Fruit fly (Drosophila melanogaster) whole organism, embryonic: ENCODE results near the gene CG7579.

Source experiments
- Abd-B ChIP-seq: fragments of 200-800 bp; sonication (Bioruptor generic); optimal IDR thresholded peaks from 2 replicates; lab custom pipeline; 2018; ENCODE audit warnings: missing biosample characterization, mild to moderate bottlenecking, missing genetic modification characterization, moderate library complexity
- Adf1 ChIP-seq: fragments of 200-800 bp; sonication (Bioruptor generic); IDR thresholded peaks from 2 replicates; pipeline ENCODE4 v1.3.6; 2022; ENCODE audit warnings: missing biosample characterization, missing genetic modification characterization
- BtbVII ChIP-seq: fragments of 200-800 bp; sonication (Bioruptor generic); optimal IDR thresholded peaks from 3 replicates; lab custom pipeline; 2017; ENCODE audit warnings: missing biosample characterization, mild to moderate bottlenecking, missing genetic modification characterization
- C15 ChIP-seq: fragments of 200-800 bp; sonication (Bioruptor generic); IDR thresholded peaks from 3 replicates; pipeline ENCODE4 v1.3.6; 2022; ENCODE audit warnings: missing biosample characterization, missing genetic modification characterization
- CG12769 ChIP-seq: fragments of 200-800 bp; sonication (Bioruptor generic); optimal IDR thresholded peaks from 2 replicates; lab custom pipeline; 2019; ENCODE audit warnings: missing biosample characterization, mild to moderate bottlenecking, missing genetic modification characterization, moderate library complexity
- CG13424 ChIP-seq: fragments of 200-800 bp; sonication (Bioruptor generic); optimal IDR thresholded peaks from 2 replicates; lab custom pipeline; 2019; ENCODE audit warnings: missing biosample characterization, mild to moderate bottlenecking, missing genetic modification characterization, moderate library complexity
- CG17361 ChIP-seq: fragments of 200-800 bp; sonication (Bioruptor generic); IDR thresholded peaks from 3 replicates; pipeline ENCODE4 v1.3.6; 2022; ENCODE audit warnings: missing biosample characterization, missing genetic modification characterization
- CG2129 ChIP-seq: fragments of 200-800 bp; sonication (Bioruptor generic); IDR thresholded peaks from 2 replicates; pipeline ENCODE4 v1.3.6; 2022; ENCODE audit warnings: missing biosample characterization, missing genetic modification characterization; ENCODE audit not compliant: partially characterized antibody
- CG31365 ChIP-seq: fragments of 200-800 bp; sonication (Bioruptor generic); optimal IDR thresholded peaks from 2 replicates; lab custom pipeline; 2018; ENCODE audit warnings: missing biosample characterization, mild to moderate bottlenecking, missing genetic modification characterization
- CG4282 ChIP-seq: fragments of 200-800 bp; sonication (Bioruptor generic); optimal IDR thresholded peaks from 2 replicates; lab custom pipeline; 2016; ENCODE audit warnings: missing biosample characterization, missing genetic modification characterization
- CG43689 ChIP-seq: fragments of 200-800 bp; sonication (Bioruptor generic); IDR thresholded peaks from 2 replicates; pipeline ENCODE4 v1.3.6; 2022; ENCODE audit warnings: missing biosample characterization, missing genetic modification characterization
- CG4424 ChIP-seq: fragments of 200-800 bp; sonication (Bioruptor generic); optimal IDR thresholded peaks from 3 replicates; lab custom pipeline; 2016; ENCODE audit warnings: missing biosample characterization, missing genetic modification characterization
- CG4707 ChIP-seq: fragments of 200-800 bp; sonication (Bioruptor generic); optimal IDR thresholded peaks from 2 replicates; lab custom pipeline; 2018; ENCODE audit warnings: missing biosample characterization, mild to moderate bottlenecking, missing genetic modification characterization, moderate library complexity
- CG6765 ChIP-seq: fragments of 200-800 bp; sonication (Bioruptor generic); optimal IDR thresholded peaks from 3 replicates; lab custom pipeline; 2017; ENCODE audit warnings: missing biosample characterization, mild to moderate bottlenecking, missing genetic modification characterization
- CG8290 ChIP-seq, 3 experiments: fragments of 200-800 bp; sonication (Bioruptor generic); optimal IDR thresholded peaks; 2 replicates each; lab custom pipeline; 2016 to 2019; ENCODE audit warnings: missing biosample characterization in 3 of 3, missing genetic modification characterization in 3 of 3, mild to moderate bottlenecking in 2 of 3, moderate library complexity in 1 of 3
- CG8924 ChIP-seq: fragments of 200-800 bp; optimal IDR thresholded peaks from 3 replicates; lab custom pipeline; 2019; ENCODE audit warnings: missing biosample characterization, mild to moderate bottlenecking, missing genetic modification characterization, moderate library complexity
- CG9437 ChIP-seq: fragments of 200-800 bp; sonication (Bioruptor generic); optimal IDR thresholded peaks from 2 replicates; lab custom pipeline; 2018; ENCODE audit warnings: missing biosample characterization, mild to moderate bottlenecking, missing genetic modification characterization
- E2f2 ChIP-seq: fragments of 200-800 bp; sonication (Bioruptor generic); IDR thresholded peaks from 2 replicates; pipeline ENCODE4 v1.3.6; 2022; ENCODE audit warnings: missing biosample characterization, missing genetic modification characterization
- H15 ChIP-seq: fragments of 200-800 bp; sonication (Bioruptor generic); IDR thresholded peaks from 3 replicates; pipeline ENCODE4 v1.3.6; 2022; ENCODE audit warnings: missing biosample characterization, missing genetic modification characterization
- Hmx ChIP-seq: fragments of 200-800 bp; sonication (Bioruptor generic); optimal IDR thresholded peaks from 2 replicates; lab custom pipeline; 2016; ENCODE audit warnings: missing biosample characterization, missing genetic modification characterization
- Lim3 ChIP-seq: fragments of 200-800 bp; sonication (Bioruptor generic); IDR thresholded peaks from 2 replicates; pipeline ENCODE4 v1.3.6; 2022; ENCODE audit warnings: missing biosample characterization, missing genetic modification characterization
- Mad ChIP-seq: fragments of 200-800 bp; sonication (Bioruptor generic); optimal IDR thresholded peaks from 2 replicates; lab custom pipeline; 2016; ENCODE audit warnings: missing biosample characterization, missing genetic modification characterization
- Med ChIP-seq: fragments of 200-800 bp; sonication (Bioruptor generic); peaks from one replicate; lab custom pipeline; 2016; ENCODE audit warnings: missing biosample characterization, missing genetic modification characterization, mild to moderate bottlenecking, inconsistent platforms, moderate library complexity
- PHDP ChIP-seq: fragments of 200-800 bp; sonication (Bioruptor generic); optimal IDR thresholded peaks from 3 replicates; lab custom pipeline; 2018; ENCODE audit warnings: missing biosample characterization, mild to moderate bottlenecking, missing genetic modification characterization, moderate library complexity
- Poxn ChIP-seq: fragments of 200-800 bp; sonication (Bioruptor generic); IDR thresholded peaks from 2 replicates; pipeline ENCODE4 v1.3.6; 2022; ENCODE audit warnings: missing biosample characterization, missing genetic modification characterization
- Rfx ChIP-seq: fragments of 200-800 bp; sonication (Bioruptor generic); IDR thresholded peaks from 2 replicates; pipeline ENCODE4 v1.3.6; 2022; ENCODE audit warnings: missing biosample characterization, missing genetic modification characterization
- TFAM ChIP-seq: fragments of 200-800 bp; sonication (Bioruptor generic); optimal IDR thresholded peaks from 2 replicates; lab custom pipeline; 2017; ENCODE audit warnings: missing biosample characterization, missing genetic modification characterization, inconsistent platforms
- Taf1 ChIP-seq: fragments of 200-800 bp; sonication (Bioruptor generic); IDR thresholded peaks from 2 replicates; pipeline ENCODE4 v1.3.6; 2022; ENCODE audit warnings: missing biosample characterization, missing genetic modification characterization
- abd-A ChIP-seq: fragments of 200-800 bp; sonication (Bioruptor generic); optimal IDR thresholded peaks from 3 replicates; lab custom pipeline; 2019; ENCODE audit warnings: missing biosample characterization, mild to moderate bottlenecking, missing genetic modification characterization, moderate library complexity
- al ChIP-seq: fragments of 200-800 bp; sonication (Bioruptor generic); IDR thresholded peaks from 2 replicates; pipeline ENCODE4 v1.3.6; 2022; ENCODE audit warnings: missing biosample characterization, missing genetic modification characterization
- bbx ChIP-seq: fragments of 200-800 bp; sonication (Bioruptor generic); IDR thresholded peaks from 2 replicates; pipeline ENCODE4 v1.3.6; 2022; ENCODE audit warnings: missing biosample characterization, missing genetic modification characterization; ENCODE audit not compliant: partially characterized antibody
- btn ChIP-seq: fragments of 200-800 bp; sonication (Bioruptor generic); optimal IDR thresholded peaks from 2 replicates; lab custom pipeline; 2016; ENCODE audit warnings: missing biosample characterization, missing genetic modification characterization
- chn ChIP-seq: fragments of 200-800 bp; sonication (Bioruptor generic); optimal IDR thresholded peaks from 2 replicates; lab custom pipeline; 2016; ENCODE audit warnings: missing biosample characterization, missing genetic modification characterization
- emc ChIP-seq: fragments of 200-800 bp; sonication (Bioruptor generic); optimal IDR thresholded peaks from 2 replicates; lab custom pipeline; 2016; ENCODE audit warnings: missing biosample characterization, missing genetic modification characterization
- fd102C ChIP-seq: fragments of 200-800 bp; sonication (Bioruptor generic); optimal IDR thresholded peaks from 2 replicates; lab custom pipeline; 2018; ENCODE audit warnings: missing biosample characterization, mild to moderate bottlenecking, missing genetic modification characterization, moderate library complexity
- gt ChIP-seq: fragments of 200-800 bp; sonication (Bioruptor generic); IDR thresholded peaks from 2 replicates; pipeline ENCODE4 v1.3.6; 2022; ENCODE audit warnings: missing biosample characterization, missing genetic modification characterization
- her ChIP-seq: fragments of 200-800 bp; sonication (Bioruptor generic); optimal IDR thresholded peaks from 2 replicates; lab custom pipeline; 2016; ENCODE audit warnings: missing biosample characterization, missing genetic modification characterization
- inv ChIP-seq: fragments of 200-800 bp; sonication (Bioruptor generic); IDR thresholded peaks from 2 replicates; pipeline ENCODE4 v1.3.6; 2022; ENCODE audit warnings: missing biosample characterization, missing genetic modification characterization; ENCODE audit not compliant: partially characterized antibody
- kay ChIP-seq: fragments of 200-800 bp; sonication (Bioruptor generic); optimal IDR thresholded peaks from 2 replicates; lab custom pipeline; 2016; ENCODE audit warnings: missing biosample characterization, missing genetic modification characterization
- lbe ChIP-seq: fragments of 200-800 bp; sonication (Bioruptor generic); optimal IDR thresholded peaks from 2 replicates; lab custom pipeline; 2016; ENCODE audit warnings: missing biosample characterization, mild to moderate bottlenecking, missing genetic modification characterization
- nmo ChIP-seq: fragments of 200-800 bp; sonication (Bioruptor generic); optimal IDR thresholded peaks from 2 replicates; lab custom pipeline; 2018; ENCODE audit warnings: missing biosample characterization, mild to moderate bottlenecking, missing genetic modification characterization, moderate library complexity
- nom ChIP-seq: fragments of 200-800 bp; sonication (Bioruptor generic); optimal IDR thresholded peaks from 2 replicates; lab custom pipeline; 2017; ENCODE audit warnings: missing biosample characterization, missing genetic modification characterization, mild to moderate bottlenecking, moderate library complexity, missing genetic modification reagents
- pb ChIP-seq: fragments of 200-800 bp; sonication (Bioruptor generic); optimal IDR thresholded peaks from 3 replicates; lab custom pipeline; 2016; ENCODE audit warnings: missing biosample characterization, missing genetic modification characterization
- salm ChIP-seq: fragments of 200-800 bp; sonication (Bioruptor generic); optimal IDR thresholded peaks from 2 replicates; lab custom pipeline; 2018; ENCODE audit warnings: missing biosample characterization, mild to moderate bottlenecking, missing genetic modification characterization
- schlank ChIP-seq: fragments of 200-800 bp; sonication (Bioruptor generic); optimal IDR thresholded peaks from 2 replicates; lab custom pipeline; 2018; ENCODE audit warnings: missing biosample characterization, mild to moderate bottlenecking, missing genetic modification characterization
- sisA ChIP-seq: fragments of 200-800 bp; sonication (Bioruptor generic); IDR thresholded peaks from 2 replicates; pipeline ENCODE4 v1.3.6; 2022; ENCODE audit warnings: missing biosample characterization, missing genetic modification characterization
- sob ChIP-seq: fragments of 200-800 bp; sonication (Bioruptor generic); IDR thresholded peaks from 2 replicates; pipeline ENCODE4 v1.3.6; 2022; ENCODE audit warnings: missing biosample characterization, missing genetic modification characterization
- usp ChIP-seq: fragments of >200 bp; optimal IDR thresholded peaks from 2 replicates; lab custom pipeline; 2017; ENCODE audit warnings: missing biosample characterization, missing genetic modification characterization
- yki ChIP-seq: fragments of >200 bp; optimal IDR thresholded peaks from 3 replicates; lab custom pipeline; 2018
- z ChIP-seq: fragments of 200-800 bp; sonication (Bioruptor generic); IDR thresholded peaks from 3 replicates; pipeline ENCODE4 v1.3.6; 2022; ENCODE audit warnings: missing biosample characterization, missing genetic modification characterization
- zfh1 ChIP-seq: fragments of 200-800 bp; sonication (Bioruptor generic); IDR thresholded peaks from 3 replicates; pipeline ENCODE4 v1.3.6; 2022; ENCODE audit warnings: missing biosample characterization, missing genetic modification characterization

CG7579 gene

DNA sequence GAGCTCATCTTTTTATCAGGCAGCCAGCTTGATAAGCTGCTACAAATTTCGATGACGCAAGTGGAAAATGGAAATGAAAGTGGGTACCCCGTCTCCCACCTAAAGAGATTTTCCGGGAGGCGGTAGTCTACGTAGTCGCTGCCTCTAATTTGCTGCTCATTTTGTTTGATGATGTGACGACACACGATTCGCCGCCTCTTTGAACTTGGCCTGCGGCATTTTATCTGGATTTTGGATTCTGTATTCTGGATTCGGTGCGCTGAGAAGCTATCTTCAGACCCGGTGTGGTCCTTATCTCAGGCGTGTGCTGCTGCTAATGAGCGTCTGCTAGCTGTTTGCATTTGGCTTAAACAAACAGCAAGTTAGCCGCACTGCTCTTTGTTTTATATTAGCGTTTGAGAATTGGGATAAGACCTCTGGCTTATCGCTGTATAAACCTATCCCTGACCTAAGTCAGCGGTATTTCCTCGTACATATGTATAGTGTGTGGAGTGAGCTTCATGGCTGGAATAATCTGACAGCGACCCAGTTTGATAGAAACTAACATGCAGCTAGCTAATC is 30.8 kb upstream of the CG7579 start (continued):
- TF ChIP-seq Abd-B (GFP tag; lab: Kevin White, UChicago) (no peak), H15 (GFP tag; lab: Robert Waterston, UW) (no peak), CG13424 (tag; lab: Kevin White, UChicago) (peak; percentile 41), CG6765 (GFP tag; lab: Kevin White, UChicago) (no peak), emc (GFP tag; lab: Kevin White, UChicago) (no peak), Med (GFP tag; lab: Kevin White, UChicago) (peak; percentile 91), CG2129 (GFP tag; lab: Robert Waterston, UW) (no peak), CG31365 (peak; percentile 14), usp (GFP tag; lab: Kevin White, UChicago) (no peak), CG8924 (tag; lab: Kevin White, UChicago) (peak; percentile 52), yki (lab: Kevin White, UChicago) (no peak), nom (GFP tag; lab: Kevin White, UChicago) (no peak), al (no peak), CG9437 (GFP tag; lab: Kevin White, UChicago) (no peak), schlank (tag; lab: Kevin White, UChicago) (peak; percentile 57), CG4424 (GFP tag; lab: Kevin White, UChicago) (no peak), zfh1 (GFP tag; lab: Robert Waterston, UW) (peak; percentile 68), CG8290 (GFP tag; optimal IDR thresholded peaks at IDR 0.05; lab: Kevin White, UChicago) (peak; percentile 56), CG8290 (tag; optimal IDR thresholded peaks at IDR 0.05; lab: Kevin White, UChicago) (peak in 1 of 2 experiments; percentile 65), CG4282 (GFP tag; lab: Kevin White, UChicago) (peak; percentile 0), PHDP (tag; lab: Kevin White, UChicago) (peak; percentile 68), Mad (GFP tag; lab: Kevin White, UChicago) (peak; percentile 39), pb (GFP tag; lab: Kevin White, UChicago) (peak; percentile 48), gt (GFP tag; lab: Robert Waterston, UW) (no peak), sisA (no peak), inv (GFP tag; lab: Robert Waterston, UW) (no peak), CG17361 (GFP tag; lab: Robert Waterston, UW) (0 out of 3 replicates have a peak, but pooled peaks have one; percentile 27), nmo (GFP tag; lab: Kevin White, UChicago) (no peak), chn (peak; percentile 39), Rfx (GFP tag; lab: Robert Waterston, UW) (peak; percentile 42; the same call in 1 of the 2 replicates), CG12769 (tag; lab: Kevin White, UChicago) (peak; percentile 76), Poxn (GFP tag; lab: Robert Waterston, UW) (no peak), btn (GFP tag; lab: Kevin White, UChicago) (peak; percentile 49), CG43689 (no peak), lbe (GFP tag; lab: Kevin White, UChicago) (no peak), TFAM (GFP tag; lab: Kevin White, UChicago) (no peak), Adf1 (GFP tag; lab: Robert Waterston, UW) (no peak), Taf1 (GFP tag; lab: Robert Waterston, UW) (no peak), z (no peak), her (GFP tag; lab: Kevin White, UChicago) (peak; percentile 57), CG4707 (GFP tag; lab: Kevin White, UChicago) (peak; percentile 51), sob (GFP tag; lab: Robert Waterston, UW) (peak; percentile 66; the same call in 1 of the 2 replicates), salm (peak; percentile 11), Lim3 (GFP tag; lab: Robert Waterston, UW) (no peak), BtbVII (peak; percentile 58), E2f2 (GFP tag; lab: Robert Waterston, UW) (peak; percentile 36; the same call in 1 of the 2 replicates), Hmx (GFP tag; lab: Kevin White, UChicago) (no peak), bbx (GFP tag; lab: Robert Waterston, UW) (no peak), kay (GFP tag; lab: Kevin White, UChicago) (peak; percentile 60), abd-A (tag; lab: Kevin White, UChicago) (no peak), C15 (GFP tag; lab: Robert Waterston, UW) (no peak), fd102C (GFP tag; lab: Kevin White, UChicago) (peak; percentile 85)
